Worm (Caenorhabditis elegans) whole organism, midembryonic: ENCODE measurements around the gene nhx-3.

Experiments used
- T22C8.4 ChIP-seq: fragments of 200-800 bp; sonication (Bioruptor generic); IDR thresholded peaks from 2 replicates; pipeline ENCODE4 v1.3.6; 2022; ENCODE audit warnings: missing genetic modification characterization, missing compliant biosample characterization
- cog-1 ChIP-seq: sonication (generic microtip); optimal IDR thresholded peaks from 2 replicates; lab custom pipeline; 2016; ENCODE audit warnings: missing genetic modification characterization, missing compliant biosample characterization
- flt-1 ChIP-seq: fragments of 200-800 bp; sonication (Bioruptor generic); IDR thresholded peaks from 2 replicates; pipeline ENCODE4 v1.3.6; 2022; ENCODE audit warnings: missing genetic modification characterization, missing compliant biosample characterization
- klf-2 ChIP-seq: fragments of 200-800 bp; sonication (Bioruptor generic); conservative IDR thresholded peaks from 2 replicates; pipeline ENCODE4 v1.3.6; 2022; ENCODE audit warnings: missing genetic modification reagents, missing genetic modification characterization, missing compliant biosample characterization
- med-1 ChIP-seq: sonication (generic microtip); optimal IDR thresholded peaks from 2 replicates; lab custom pipeline; 2017; ENCODE audit warnings: missing genetic modification characterization, mild to moderate bottlenecking, missing compliant biosample characterization, antibody characterized with exemption, missing genetic modification reagents; ENCODE audit not compliant: insufficient read depth
- ref-1 ChIP-seq: fragments of 200-800 bp; sonication (Bioruptor generic); conservative IDR thresholded peaks from 2 replicates; pipeline ENCODE4 v1.3.6; 2022; ENCODE audit warnings: missing genetic modification reagents, missing genetic modification characterization, missing compliant biosample characterization
- tab-1 ChIP-seq: fragments of 200-800 bp; sonication (Bioruptor generic); IDR thresholded peaks from 2 replicates; pipeline ENCODE4 v1.3.6; 2022; ENCODE audit warnings: missing genetic modification characterization, missing compliant biosample characterization
- ztf-23 ChIP-seq: fragments of 200-800 bp; sonication (Bioruptor generic); IDR thresholded peaks from 2 replicates; pipeline ENCODE4 v1.3.6; 2022; ENCODE audit warnings: missing genetic modification reagents, missing genetic modification characterization, missing compliant biosample characterization

DNA sequence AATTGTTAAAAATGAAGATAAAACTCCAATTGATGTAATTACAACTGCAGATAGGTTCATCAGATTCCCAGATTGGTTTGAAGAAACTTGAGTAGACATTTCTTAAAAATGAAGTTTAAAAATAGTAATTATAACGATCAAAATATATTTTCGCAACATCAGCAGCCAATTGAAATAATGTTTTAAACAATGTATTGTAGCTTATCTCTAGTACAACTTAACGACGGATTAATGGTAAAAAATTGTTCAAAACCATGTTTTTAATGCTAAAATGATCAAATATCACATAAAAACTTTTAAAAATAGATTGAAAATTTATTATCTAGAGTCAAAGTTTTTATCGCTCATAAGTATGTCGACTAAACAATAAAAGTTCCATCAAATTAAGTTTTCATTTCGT, 50.1 kb downstream of the nhx-3 start, which contains the start of gene srbc-11:
- no peak for TF ChIP-seq ztf-23 (GFP tag; lab: Robert Waterston, UW)
- no peak for TF ChIP-seq flt-1
- no peak for TF ChIP-seq klf-2 (GFP tag; lab: Robert Waterston, UW)
- no peak for TF ChIP-seq med-1
- no peak for TF ChIP-seq ref-1 (GFP tag; lab: Robert Waterston, UW)
- no peak for TF ChIP-seq T22C8.4 (GFP tag; lab: Robert Waterston, UW)
- no peak for TF ChIP-seq cog-1 (tag; lab: Kevin White, UChicago)
- no peak for TF ChIP-seq tab-1 (GFP tag; lab: Robert Waterston, UW)
